Fruit fly (Drosophila melanogaster): ENCODE measurements around the gene CG10561.

Gene CG10561

dm6 chr2L:19074099-19074828, 39.9 kb upstream of the CG10561 start, which contains the start of gene CG17572:
Gene CG17572, minus strand, starts transcription at chr2L:19074149.
- no peak for TF ChIP-seq CG9817 (tag; optimal IDR thresholded peaks at IDR 0.05)
- TF ChIP-seq CG12744 (GFP tag; optimal IDR thresholded peaks at IDR 0.05), result no peak
- TF ChIP-seq CG11456 (GFP tag; IDR thresholded peaks at IDR 0.05), result no peak
- peak; percentile 9 for TF ChIP-seq phol (tag; optimal IDR thresholded peaks at IDR 0.05)
- peak; percentile 23 for TF ChIP-seq CG11504 (tag; optimal IDR thresholded peaks at IDR 0.05)
- no peak for TF ChIP-seq ab (GFP tag; optimal IDR thresholded peaks at IDR 0.05)
- peak; percentile 9 for TF ChIP-seq Sox102F (GFP tag; optimal IDR thresholded peaks at IDR 0.05)
- TF ChIP-seq ap (GFP tag; IDR thresholded peaks at IDR 0.05), result no peak
- no peak for TF ChIP-seq zfh2 (GFP tag; optimal IDR thresholded peaks at IDR 0.05)
- peak; percentile 80 for TF ChIP-seq sens (GFP tag)
- TF ChIP-seq CHES-1-like (GFP tag; optimal IDR thresholded peaks at IDR 0.05), result no peak
- TF ChIP-seq nmo (GFP tag; optimal IDR thresholded peaks at IDR 0.05), result peak; percentile 9
- no peak for TF ChIP-seq CG1832 (GFP tag; optimal IDR thresholded peaks at IDR 0.05)
- peak; percentile 88 for TF ChIP-seq CG10274 (GFP tag; optimal IDR thresholded peaks at IDR 0.05)
- TF ChIP-seq Blimp-1 (GFP tag; optimal IDR thresholded peaks at IDR 0.05), result peak; percentile 60
- no peak for TF ChIP-seq CG3163 (GFP tag; optimal IDR thresholded peaks at IDR 0.05)

- no peak for TF ChIP-seq Dfd (GFP tag; optimal IDR thresholded peaks at IDR 0.05)
- no peak for TF ChIP-seq CG9932 (GFP tag; IDR thresholded peaks at IDR 0.05)
- TF ChIP-seq CG31388 (GFP tag; optimal IDR thresholded peaks at IDR 0.05), result no peak
- TF ChIP-seq chinmo (GFP tag; IDR thresholded peaks at IDR 0.05; ENCODE audit: partially characterized antibody), result no peak
- TF ChIP-seq CG3065 (GFP tag; optimal IDR thresholded peaks at IDR 0.05), result no peak
- no peak for TF ChIP-seq sim (GFP tag; IDR thresholded peaks at IDR 0.05)
- TF ChIP-seq Chrac-16 (GFP tag; optimal IDR thresholded peaks at IDR 0.05), result no peak
- TF ChIP-seq CG13424 (tag; optimal IDR thresholded peaks at IDR 0.05), result no peak
- no peak for TF ChIP-seq Xrp1 (GFP tag; IDR thresholded peaks at IDR 0.05)
- TF ChIP-seq Hr39 (optimal IDR thresholded peaks at IDR 0.05), result no peak
Measured at dm6 chr2L:19078928-19079327, 35.3 kb upstream of the CG10561 start, which contains the start of gene CG10700. Gene CG10700, minus strand, starts transcription at chr2L:19079028.

- peak; percentile 33 for TF ChIP-seq CG1603 (tag; optimal IDR thresholded peaks at IDR 0.05)
- TF ChIP-seq CG13894 (tag; optimal IDR thresholded peaks at IDR 0.05), result no peak
- peak; percentile 27 for TF ChIP-seq MTF-1 (GFP tag; optimal IDR thresholded peaks at IDR 0.05; ENCODE audit: borderline replicate concordance)
- TF ChIP-seq ATbp (GFP tag; optimal IDR thresholded peaks at IDR 0.05), result peak; percentile 5
- peak; percentile 65 for TF ChIP-seq stwl (tag; optimal IDR thresholded peaks at IDR 0.05)
- TF ChIP-seq bsh (GFP tag; optimal IDR thresholded peaks at IDR 0.05), result peak in 1 of 2 experiments; percentile 22
- TF ChIP-seq bowl (GFP tag; IDR thresholded peaks at IDR 0.05), result peak; percentile 18; the same call in 1 of the 2 replicates
- TF ChIP-seq MBD-R2 (GFP tag; IDR thresholded peaks at IDR 0.05), result 0 out of 2 replicates have a peak, but pooled peaks have one; percentile 21
- no peak for TF ChIP-seq sr (GFP tag; IDR thresholded peaks at IDR 0.05)
- TF ChIP-seq CG6765 (GFP tag; optimal IDR thresholded peaks at IDR 0.05), result no peak
- no peak for TF ChIP-seq crc (GFP tag; optimal IDR thresholded peaks at IDR 0.05)
- no peak for TF ChIP-seq nerfin-1 (tag; optimal IDR thresholded peaks at IDR 0.05)
- peak; percentile 7 for TF ChIP-seq org-1 (GFP tag; optimal IDR thresholded peaks at IDR 0.05)
- peak; percentile 61 for TF ChIP-seq Med (GFP tag)
- peak; percentile 31 for TF ChIP-seq Asciz (GFP tag; optimal IDR thresholded peaks at IDR 0.05)
- TF ChIP-seq unpg (GFP tag; optimal IDR thresholded peaks at IDR 0.05), result peak; percentile 10
- peak; percentile 8 for TF ChIP-seq CG6254 (GFP tag; optimal IDR thresholded peaks at IDR 0.05)
- peak; percentile 99 for TF ChIP-seq CG11504 (tag; optimal IDR thresholded peaks at IDR 0.05)
- no peak for TF ChIP-seq Hey (tag; optimal IDR thresholded peaks at IDR 0.05)
- TF ChIP-seq Ets97D (GFP tag; optimal IDR thresholded peaks at IDR 0.05), result peak; percentile 59
- no peak for TF ChIP-seq Poxn (GFP tag; IDR thresholded peaks at IDR 0.05)
- TF ChIP-seq CG10543 (GFP tag; optimal IDR thresholded peaks at IDR 0.05), result no peak
- TF ChIP-seq Dip3 (GFP tag; optimal IDR thresholded peaks at IDR 0.05), result no peak
Measured at dm6 chr2L:19079742-19080141, 34.5 kb upstream of the CG10561 start.

All from whole organism, embryonic.